Fruit fly (Drosophila melanogaster): ENCODE results near the gene PolE1.

The PolE1 gene

dm6 chr3R:23356920-23357386 lies 9.0 kb downstream of the PolE1 start (continued):
- TF ChIP-seq CG4424 (GFP tag; optimal IDR thresholded peaks at IDR 0.05), result peak; percentile 33
- TF ChIP-seq Meics (GFP tag; optimal IDR thresholded peaks at IDR 0.05), result peak; percentile 69
- peak; percentile 71 for TF ChIP-seq Fer1 (GFP tag; optimal IDR thresholded peaks at IDR 0.05)
- TF ChIP-seq Hsf (GFP tag; optimal IDR thresholded peaks at IDR 0.05), result peak; percentile 38
- TF ChIP-seq bcd (GFP tag; optimal IDR thresholded peaks at IDR 0.05), result peak; percentile 81
- TF ChIP-seq Dek (tag; optimal IDR thresholded peaks at IDR 0.05), result peak; percentile 90
- peak; percentile 72 for TF ChIP-seq CG4730 (GFP tag; IDR thresholded peaks at IDR 0.05)
- TF ChIP-seq CG17385 (GFP tag; optimal IDR thresholded peaks at IDR 0.05), result peak; percentile 92
- peak; percentile 73 for TF ChIP-seq org-1 (GFP tag; optimal IDR thresholded peaks at IDR 0.05)
- no peak for TF ChIP-seq sens-2 (GFP tag; IDR thresholded peaks at IDR 0.05)
- TF ChIP-seq CG34422 (GFP tag; IDR thresholded peaks at IDR 0.05), result peak; percentile 80; the same call in 2 of the 3 replicates
- TF ChIP-seq ci (GFP tag; IDR thresholded peaks at IDR 0.05), result peak; percentile 81
- peak; percentile 66; the same call in 1 of the 3 replicates for TF ChIP-seq gce (GFP tag; IDR thresholded peaks at IDR 0.05)
- peak; percentile 70; the same call in 1 of the 2 replicates for TF ChIP-seq al (GFP tag; IDR thresholded peaks at IDR 0.05)
- TF ChIP-seq CG4707 (GFP tag; optimal IDR thresholded peaks at IDR 0.05), result peak; percentile 62
- no peak for TF ChIP-seq CG7786 (GFP tag; optimal IDR thresholded peaks at IDR 0.05)
- peak; percentile 74 for TF ChIP-seq CG14014 (GFP tag; IDR thresholded peaks at IDR 0.05)
- TF ChIP-seq CG1024 (GFP tag; IDR thresholded peaks at IDR 0.05), result peak; percentile 51; the same call in 1 of the 2 replicates
- TF ChIP-seq CG17568 (GFP tag; optimal IDR thresholded peaks at IDR 0.05), result no peak
- TF ChIP-seq CG6254 (GFP tag; optimal IDR thresholded peaks at IDR 0.05), result peak; percentile 35
- TF ChIP-seq caup (GFP tag; optimal IDR thresholded peaks at IDR 0.05; ENCODE audit: severe bottlenecking), result peak; percentile 74
- peak; percentile 9 for TF ChIP-seq tap (tag; optimal IDR thresholded peaks at IDR 0.05)
- peak; percentile 28 for TF ChIP-seq CG15011 (GFP tag; optimal IDR thresholded peaks at IDR 0.05)
- TF ChIP-seq Hmx (GFP tag; optimal IDR thresholded peaks at IDR 0.05), result no peak
- no peak for TF ChIP-seq Neu2 (GFP tag; optimal IDR thresholded peaks at IDR 0.05; ENCODE audit: borderline replicate concordance)
- TF ChIP-seq CG10209 (GFP tag; optimal IDR thresholded peaks at IDR 0.05), result peak; percentile 93
- TF ChIP-seq Hand (GFP tag; optimal IDR thresholded peaks at IDR 0.05), result peak; percentile 84
- TF ChIP-seq Sox100B (GFP tag; optimal IDR thresholded peaks at IDR 0.05), result peak; percentile 91
- TF ChIP-seq CG1792 (GFP tag; optimal IDR thresholded peaks at IDR 0.05), result no peak
- TF ChIP-seq hkb (optimal IDR thresholded peaks at IDR 0.05), result no peak
- TF ChIP-seq hkb (GFP tag; IDR thresholded peaks at IDR 0.05), result peak; percentile 84
- TF ChIP-seq CG8924 (tag; optimal IDR thresholded peaks at IDR 0.05), result peak; percentile 88
- no peak for TF ChIP-seq pb (GFP tag; optimal IDR thresholded peaks at IDR 0.05)
- TF ChIP-seq wor (GFP tag; IDR thresholded peaks at IDR 0.05), result peak; percentile 69
- TF ChIP-seq salm (tag; optimal IDR thresholded peaks at IDR 0.05), result peak; percentile 76
- TF ChIP-seq lmd (GFP tag; IDR thresholded peaks at IDR 0.05), result peak; percentile 79
- TF ChIP-seq CG13123 (GFP tag; optimal IDR thresholded peaks at IDR 0.05), result peak; percentile 68
- peak; percentile 72; the same call in 1 of the 2 replicates for TF ChIP-seq Ada2b (GFP tag; IDR thresholded peaks at IDR 0.05)
- TF ChIP-seq aop (GFP tag; IDR thresholded peaks at IDR 0.05), result no peak
- no peak for TF ChIP-seq br (optimal IDR thresholded peaks at IDR 0.05)
- peak; percentile 59; the same call in 2 of the 3 replicates for TF ChIP-seq Aef1 (GFP tag; IDR thresholded peaks at IDR 0.05)
- TF ChIP-seq tgo (GFP tag; IDR thresholded peaks at IDR 0.05), result peak; percentile 80
- peak; percentile 26 for TF ChIP-seq Adf1 (GFP tag; IDR thresholded peaks at IDR 0.05)
- TF ChIP-seq nmo (GFP tag; optimal IDR thresholded peaks at IDR 0.05), result peak; percentile 94
- peak; percentile 91 for TF ChIP-seq Ssrp (tag; optimal IDR thresholded peaks at IDR 0.05)
- peak; percentile 16; the same call in 1 of the 2 replicates for TF ChIP-seq ro (GFP tag; IDR thresholded peaks at IDR 0.05)
- TF ChIP-seq crc (GFP tag; optimal IDR thresholded peaks at IDR 0.05), result no peak
- peak; percentile 75; the same call in 2 of the 3 replicates for TF ChIP-seq so (GFP tag; IDR thresholded peaks at IDR 0.05)
- TF ChIP-seq ap (GFP tag; IDR thresholded peaks at IDR 0.05), result peak; percentile 69
- TF ChIP-seq Gug (GFP tag; IDR thresholded peaks at IDR 0.05), result no peak
- TF ChIP-seq Drgx (GFP tag; IDR thresholded peaks at IDR 0.05), result peak; percentile 79
- TF ChIP-seq disco-r (GFP tag; optimal IDR thresholded peaks at IDR 0.05), result no peak
